Worm (Caenorhabditis elegans) whole organism, L1 larva: ENCODE measurements around the gene F56C9.6.
A peak's percentile ranks its signal among the peaks of the same experiment; 100 is the strongest.

Source experiments
- C16A3.4 ChIP-seq: fragments of 150-350 bp; optimal IDR thresholded peaks from 2 replicates; lab custom pipeline; 2014; ENCODE audit warnings: missing biosample characterization, missing genetic modification characterization
- alr-1 ChIP-seq: fragments of 200-800 bp; sonication (Bioruptor generic); optimal IDR thresholded peaks from 2 replicates; lab custom pipeline; 2018; ENCODE audit warnings: borderline replicate concordance, mild to moderate bottlenecking, missing genetic modification characterization, missing compliant biosample characterization
- aly-2 ChIP-seq: fragments of 150-350 bp; optimal IDR thresholded peaks from 2 replicates; lab custom pipeline; 2014; ENCODE audit warnings: missing biosample characterization, missing genetic modification characterization
- blmp-1 ChIP-seq: fragments of 150-350 bp; optimal IDR thresholded peaks from 2 replicates; lab custom pipeline; 2014; ENCODE audit warnings: missing biosample characterization, missing genetic modification characterization
- ceh-82 ChIP-seq, 3 experiments: fragments of 150-350 bp in 1 of 3; sonication (generic microtip) in 2 of 3; optimal IDR thresholded peaks; 2 replicates each; lab custom pipeline; 2014 to 2017; ENCODE audit warnings: missing biosample characterization in 3 of 3, missing genetic modification characterization in 3 of 3
- ceh-88 ChIP-seq: fragments of 200-800 bp; sonication (Bioruptor generic); IDR thresholded peaks from 2 replicates; pipeline ENCODE4 v1.3.6; 2022; ENCODE audit warnings: missing genetic modification characterization, missing compliant biosample characterization
- ceh-90 ChIP-seq: sonication (generic microtip); optimal IDR thresholded peaks from 2 replicates; lab custom pipeline; 2016; ENCODE audit warnings: missing genetic modification characterization, missing compliant biosample characterization
- dpl-1 ChIP-seq, 3 experiments: fragments of 150-350 bp in 2 of 3; sonication (generic microtip) in 1 of 3; optimal IDR thresholded peaks; 2 replicates each; lab custom pipeline; 2014 to 2017; ENCODE audit warnings: missing biosample characterization in 3 of 3, missing genetic modification characterization in 3 of 3, missing genetic modification reagents in 3 of 3
- dsc-1 ChIP-seq: sonication (generic microtip); optimal IDR thresholded peaks from 2 replicates; lab custom pipeline; 2016; ENCODE audit warnings: mild to moderate bottlenecking, missing genetic modification characterization, missing compliant biosample characterization
- efl-1 ChIP-seq, 4 experiments: fragments of 150-350 bp; optimal IDR thresholded peaks in 3 of 4; peaks in 1 of 4; 1 replicate in 1 of 4; 2 replicates in 3 of 4; lab custom pipeline; 2014; ENCODE audit warnings: missing biosample characterization in 2 of 4, missing genetic modification characterization in 2 of 4, missing genetic modification reagents in 2 of 4
- efl-3 ChIP-seq: fragments of 200-800 bp; sonication (Bioruptor generic); optimal IDR thresholded peaks from 2 replicates; lab custom pipeline; 2018; ENCODE audit warnings: mild to moderate bottlenecking, missing genetic modification characterization, missing compliant biosample characterization
- egl-13 ChIP-seq: sonication (generic microtip); optimal IDR thresholded peaks from 2 replicates; lab custom pipeline; 2016; ENCODE audit warnings: missing genotype, missing genetic modification reagents, missing genetic modification characterization, missing compliant biosample characterization
- elt-3 ChIP-seq, 6 experiments: fragments of 150-350 bp in 1 of 6; sonication (generic microtip); optimal IDR thresholded peaks; 2 replicates each; lab custom pipeline; 2017 to 2018; ENCODE audit warnings: missing biosample characterization in 6 of 6, missing genetic modification characterization in 6 of 6, inconsistent platforms in 1 of 6
- ets-5 ChIP-seq: fragments of 200-800 bp; sonication (Bioruptor generic); IDR thresholded peaks from 2 replicates; pipeline ENCODE4 v1.3.6; 2022; ENCODE audit warnings: missing genetic modification characterization, missing compliant biosample characterization
- fos-1 ChIP-seq: fragments of 150-350 bp; optimal IDR thresholded peaks from 2 replicates; lab custom pipeline; 2014; ENCODE audit warnings: missing biosample characterization, missing genetic modification characterization
- irx-1 ChIP-seq: sonication (generic microtip); optimal IDR thresholded peaks from 2 replicates; lab custom pipeline; 2016; ENCODE audit warnings: missing genetic modification characterization, missing compliant biosample characterization
- lin-14 ChIP-seq: fragments of 200-800 bp; sonication (Bioruptor generic); optimal IDR thresholded peaks from 2 replicates; lab custom pipeline; 2018; ENCODE audit warnings: mild to moderate bottlenecking, missing genetic modification characterization, moderate library complexity, missing compliant biosample characterization
- lin-35 ChIP-seq, 2 experiments: fragments of 150-350 bp; optimal IDR thresholded peaks; 2 replicates each; lab custom pipeline; 2014; ENCODE audit warnings: missing biosample characterization in 2 of 2, missing genetic modification characterization in 2 of 2, missing genetic modification reagents in 2 of 2
- lsy-2 ChIP-seq, 2 experiments: fragments of 150-350 bp; optimal IDR thresholded peaks; 2 replicates each; lab custom pipeline; 2014; ENCODE audit warnings: missing biosample characterization in 2 of 2, missing genetic modification characterization in 2 of 2
- mep-1 ChIP-seq: fragments of 150-350 bp; optimal IDR thresholded peaks from 2 replicates; lab custom pipeline; 2014; ENCODE audit warnings: missing biosample characterization, missing genetic modification characterization
- nhr-20 ChIP-seq: sonication (generic microtip); optimal IDR thresholded peaks from 2 replicates; lab custom pipeline; 2016; ENCODE audit warnings: mild to moderate bottlenecking, missing genetic modification characterization, missing compliant biosample characterization
- nhr-47 ChIP-seq: sonication (generic microtip); optimal IDR thresholded peaks from 2 replicates; lab custom pipeline; 2016; ENCODE audit warnings: mild to moderate bottlenecking, missing genetic modification characterization, moderate library complexity, missing compliant biosample characterization
- nhr-71 ChIP-seq: sonication (generic microtip); optimal IDR thresholded peaks from 2 replicates; lab custom pipeline; 2016; ENCODE audit warnings: mild to moderate bottlenecking, missing genetic modification characterization, moderate library complexity, missing compliant biosample characterization
- nhr-77 ChIP-seq: fragments of 150-350 bp; optimal IDR thresholded peaks from 2 replicates; lab custom pipeline; 2014; ENCODE audit warnings: missing biosample characterization, missing genetic modification characterization
- nhr-84 ChIP-seq: sonication (generic microtip); optimal IDR thresholded peaks from 2 replicates; lab custom pipeline; 2017; ENCODE audit warnings: missing biosample characterization, missing genetic modification characterization
- pax-3 ChIP-seq: fragments of 200-800 bp; sonication (Bioruptor generic); optimal IDR thresholded peaks from 2 replicates; lab custom pipeline; 2018; ENCODE audit warnings: mild to moderate bottlenecking, missing genetic modification characterization, moderate library complexity, missing compliant biosample characterization
- rnt-1 ChIP-seq: sonication (generic microtip); optimal IDR thresholded peaks from 2 replicates; lab custom pipeline; 2016; ENCODE audit warnings: mild to moderate bottlenecking, missing genetic modification characterization, moderate library complexity, missing compliant biosample characterization
- skn-1 ChIP-seq: fragments of 150-350 bp; optimal IDR thresholded peaks from 2 replicates; lab custom pipeline; 2014; ENCODE audit warnings: missing biosample characterization, missing genetic modification characterization
- snpc-4 ChIP-seq: fragments of 150-350 bp; optimal IDR thresholded peaks from 2 replicates; lab custom pipeline; 2014; ENCODE audit warnings: missing biosample characterization, missing genetic modification characterization
- snu-23 ChIP-seq: sonication (generic microtip); optimal IDR thresholded peaks from 2 replicates; lab custom pipeline; 2016; ENCODE audit warnings: missing genetic modification characterization, missing compliant biosample characterization
- sup-37 ChIP-seq: fragments of 200-800 bp; sonication (Bioruptor generic); optimal IDR thresholded peaks from 2 replicates; lab custom pipeline; 2018; ENCODE audit warnings: mild to moderate bottlenecking, missing genetic modification characterization, missing compliant biosample characterization
- swsn-7 ChIP-seq: sonication (generic microtip); optimal IDR thresholded peaks from 2 replicates; lab custom pipeline; 2016; ENCODE audit warnings: missing genetic modification characterization, missing compliant biosample characterization
- tbx-2 ChIP-seq: sonication (generic microtip); optimal IDR thresholded peaks from 2 replicates; lab custom pipeline; 2016; ENCODE audit warnings: missing genetic modification characterization, missing compliant biosample characterization
- tlp-1 ChIP-seq: fragments of 150-350 bp; optimal IDR thresholded peaks from 2 replicates; lab custom pipeline; 2014; ENCODE audit warnings: missing biosample characterization, missing genetic modification characterization
- unc-130 ChIP-seq: fragments of 150-350 bp; optimal IDR thresholded peaks from 2 replicates; lab custom pipeline; 2017; ENCODE audit warnings: missing biosample characterization, missing genetic modification characterization, inconsistent platforms
- unc-86 ChIP-seq: sonication (generic microtip); optimal IDR thresholded peaks from 2 replicates; lab custom pipeline; 2016; ENCODE audit warnings: missing genetic modification characterization, missing compliant biosample characterization

Gene F56C9.6

ce11 chrIII:7292569-7292968 is 18.0 kb downstream of the F56C9.6 start:
- TF ChIP-seq blmp-1 (peak; percentile 98), mep-1 (tag; lab: Kevin White, UChicago) (peak; percentile 69), tbx-2 (tag; lab: Kevin White, UChicago) (no peak), efl-3 (GFP tag; lab: Kevin White, UChicago) (no peak), lsy-2 (tag; optimal IDR thresholded peaks at IDR 0.05; lab: Kevin White, UChicago) (peak in 1 of 2 experiments; percentile 28), nhr-84 (tag; lab: Kevin White, UChicago) (no peak), aly-2 (no peak), snu-23 (GFP tag; lab: Kevin White, UChicago) (peak; percentile 10), lin-14 (GFP tag; lab: Kevin White, UChicago) (peak; percentile 61), tlp-1 (tag; lab: Kevin White, UChicago) (no peak), swsn-7 (tag; lab: Kevin White, UChicago) (no peak), skn-1 (peak; percentile 49), lin-35 (GFP tag; optimal IDR thresholded peaks at IDR 0.05; lab: Kevin White, UChicago) (peak; percentile 22 to 33), dpl-1 (GFP tag; optimal IDR thresholded peaks at IDR 0.05; lab: Kevin White, UChicago) (peak in 1 of 3 experiments; percentile 32), efl-1 (optimal IDR thresholded peaks at IDR 0.05; lab: Kevin White, UChicago) (peak in 1 of 2 experiments; percentile 5), efl-1 (GFP tag; optimal IDR thresholded peaks at IDR 0.05 in 1 of 2; lab: Kevin White, UChicago) (no peak), C16A3.4 (tag; lab: Kevin White, UChicago) (peak; percentile 22), rnt-1 (peak; percentile 4)

- peak; percentile 17 for TF ChIP-seq blmp-1
- peak; percentile 16 for TF ChIP-seq nhr-71 (tag; lab: Kevin White, UChicago)
- TF ChIP-seq dsc-1 (tag; lab: Kevin White, UChicago): peak; percentile 12
- TF ChIP-seq ceh-90 (tag; lab: Kevin White, UChicago): no peak
- peak in 1 of 2 experiments; percentile 4 for TF ChIP-seq lsy-2 (tag; optimal IDR thresholded peaks at IDR 0.05; lab: Kevin White, UChicago)
- TF ChIP-seq ets-5 (GFP tag; lab: Robert Waterston, UW): no peak
- no peak for TF ChIP-seq ceh-88 (GFP tag; lab: Robert Waterston, UW)
- TF ChIP-seq lin-14 (GFP tag; lab: Kevin White, UChicago): peak; percentile 51
- peak; percentile 9 for TF ChIP-seq snu-23 (GFP tag; lab: Kevin White, UChicago)
- TF ChIP-seq nhr-20: no peak
Measured at ce11 chrIII:7291216-7291615, 19.4 kb downstream of the F56C9.6 start.

- TF ChIP-seq lsy-2 (tag; optimal IDR thresholded peaks at IDR 0.05; lab: Kevin White, UChicago) (no peak), elt-3 (tag; optimal IDR thresholded peaks at IDR 0.05; lab: Kevin White, UChicago) (no peak), sup-37 (no peak), nhr-47 (tag; lab: Kevin White, UChicago) (no peak), unc-130 (tag; lab: Kevin White, UChicago) (no peak), pax-3 (no peak), unc-86 (tag; lab: Kevin White, UChicago) (no peak), aly-2 (no peak), snpc-4 (tag; lab: Kevin White, UChicago) (no peak), irx-1 (no peak), lin-35 (GFP tag; optimal IDR thresholded peaks at IDR 0.05; lab: Kevin White, UChicago) (no peak), egl-13 (tag; lab: Kevin White, UChicago) (no peak), dpl-1 (GFP tag; optimal IDR thresholded peaks at IDR 0.05; lab: Kevin White, UChicago) (no peak), nhr-77 (tag; lab: Kevin White, UChicago) (no peak), nhr-84 (tag; lab: Kevin White, UChicago) (no peak), fos-1 (no peak), ceh-82 (tag; optimal IDR thresholded peaks at IDR 0.05; lab: Kevin White, UChicago) (no peak)
Measured at ce11 chrIII:7290462-7290861, 20.1 kb downstream of the F56C9.6 start, which contains the start of gene algn-11. Gene algn-11 (minus strand): TSS chrIII:7290562.

DNA sequence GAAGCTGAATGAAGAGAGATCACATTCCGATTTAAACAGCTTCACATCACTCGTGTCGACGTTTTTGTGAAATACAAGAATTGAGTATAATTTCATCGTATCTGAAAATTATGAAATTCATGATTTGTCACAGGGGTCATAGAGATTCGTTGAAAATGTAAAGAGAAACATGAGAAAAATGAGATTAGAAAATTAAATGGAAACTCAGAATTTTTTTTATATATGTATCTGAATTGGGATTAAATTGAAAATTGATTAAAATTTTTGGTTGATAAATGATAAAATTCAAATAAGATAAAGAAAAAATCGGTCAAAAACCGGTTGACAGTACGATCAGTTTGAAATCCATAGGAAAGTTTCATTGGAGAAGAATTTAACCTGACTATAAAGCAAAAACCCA is 23.1 kb downstream of the F56C9.6 start, which contains the start of gene ykt-6:
TSS of gene ykt-6 (minus strand) at position 101 of the 400 bp plus-strand sequence.
- TF ChIP-seq alr-1 (tag; lab: Kevin White, UChicago) (no peak), efl-1 (optimal IDR thresholded peaks at IDR 0.05; lab: Kevin White, UChicago) (no peak), efl-1 (GFP tag; optimal IDR thresholded peaks at IDR 0.05 in 1 of 2; lab: Kevin White, UChicago) (peak in 1 of 2 experiments; percentile 88)
